Worm (Caenorhabditis elegans): ENCODE measurements around the gene F07F6.7.
A peak's percentile ranks its signal among the peaks of the same experiment; 100 is the strongest.

ce11 chrII:5389831-5390323, 33.8 kb downstream of the F07F6.7 start, which contains the start of gene ndx-6:
- no peak for TF ChIP-seq fos-1 (tag; optimal IDR thresholded peaks at IDR 0.05)
- peak; percentile 76 for TF ChIP-seq nhr-25 (tag; optimal IDR thresholded peaks at IDR 0.05; ENCODE audit: borderline replicate concordance, insufficient read depth)
- no peak for TF ChIP-seq saeg-2 (GFP tag; IDR thresholded peaks at IDR 0.05)
- TF ChIP-seq ceh-82 (tag; optimal IDR thresholded peaks at IDR 0.05) = no peak
- no peak for TF ChIP-seq ztf-11 (tag; optimal IDR thresholded peaks at IDR 0.05)
- TF ChIP-seq ama-1 (optimal IDR thresholded peaks at IDR 0.05) = peak; percentile 55
- TF ChIP-seq zip-11 (GFP tag; IDR thresholded peaks at IDR 0.05) = no peak
- TF ChIP-seq ZK337.2 (GFP tag; IDR thresholded peaks at IDR 0.05) = no peak
- no peak for TF ChIP-seq zag-1 (tag; optimal IDR thresholded peaks at IDR 0.05)
- TF ChIP-seq unc-62 (GFP tag; optimal IDR thresholded peaks at IDR 0.05 in 1 of 2) = peak in 1 of 2 experiments; percentile 89
- TF ChIP-seq unc-62 (tag; optimal IDR thresholded peaks at IDR 0.05) = no peak
- TF ChIP-seq Y5F2A.4 (GFP tag; optimal IDR thresholded peaks at IDR 0.05) = no peak
- no peak for TF ChIP-seq R02D3.7 (tag; optimal IDR thresholded peaks at IDR 0.05)

All from whole organism, L4 larva.